Worm (Caenorhabditis elegans) whole organism, L1 larva: ENCODE results near the gene clec-130.

ENCODE experiments used
- C04F5.9 ChIP-seq: sonication (generic microtip); optimal IDR thresholded peaks from 2 replicates; lab custom pipeline; 2016; ENCODE audit warnings: missing genetic modification characterization, missing compliant biosample characterization
- F16B12.6 ChIP-seq: fragments of 150-350 bp; optimal IDR thresholded peaks from 2 replicates; lab custom pipeline; 2014; ENCODE audit warnings: missing biosample characterization, missing genetic modification characterization
- alr-1 ChIP-seq: fragments of 200-800 bp; sonication (Bioruptor generic); optimal IDR thresholded peaks from 2 replicates; lab custom pipeline; 2018; ENCODE audit warnings: borderline replicate concordance, mild to moderate bottlenecking, missing genetic modification characterization, missing compliant biosample characterization
- ceh-82 ChIP-seq, 3 experiments: fragments of 150-350 bp in 1 of 3; sonication (generic microtip) in 2 of 3; optimal IDR thresholded peaks; 2 replicates each; lab custom pipeline; 2014 to 2017; ENCODE audit warnings: missing biosample characterization in 3 of 3, missing genetic modification characterization in 3 of 3
- ceh-88 ChIP-seq: fragments of 200-800 bp; sonication (Bioruptor generic); IDR thresholded peaks from 2 replicates; pipeline ENCODE4 v1.3.6; 2022; ENCODE audit warnings: missing genetic modification characterization, missing compliant biosample characterization
- ceh-90 ChIP-seq: sonication (generic microtip); optimal IDR thresholded peaks from 2 replicates; lab custom pipeline; 2016; ENCODE audit warnings: missing genetic modification characterization, missing compliant biosample characterization
- dsc-1 ChIP-seq: sonication (generic microtip); optimal IDR thresholded peaks from 2 replicates; lab custom pipeline; 2016; ENCODE audit warnings: mild to moderate bottlenecking, missing genetic modification characterization, missing compliant biosample characterization
- efl-1 ChIP-seq, 4 experiments: fragments of 150-350 bp; optimal IDR thresholded peaks in 3 of 4; peaks in 1 of 4; 1 replicate in 1 of 4; 2 replicates in 3 of 4; lab custom pipeline; 2014; ENCODE audit warnings: missing biosample characterization in 2 of 4, missing genetic modification characterization in 2 of 4, missing genetic modification reagents in 2 of 4
- efl-3 ChIP-seq: fragments of 200-800 bp; sonication (Bioruptor generic); optimal IDR thresholded peaks from 2 replicates; lab custom pipeline; 2018; ENCODE audit warnings: mild to moderate bottlenecking, missing genetic modification characterization, missing compliant biosample characterization
- egl-13 ChIP-seq: sonication (generic microtip); optimal IDR thresholded peaks from 2 replicates; lab custom pipeline; 2016; ENCODE audit warnings: missing genotype, missing genetic modification reagents, missing genetic modification characterization, missing compliant biosample characterization
- ets-5 ChIP-seq: fragments of 200-800 bp; sonication (Bioruptor generic); IDR thresholded peaks from 2 replicates; pipeline ENCODE4 v1.3.6; 2022; ENCODE audit warnings: missing genetic modification characterization, missing compliant biosample characterization
- fkh-4 ChIP-seq: sonication (generic microtip); optimal IDR thresholded peaks from 2 replicates; lab custom pipeline; 2016; ENCODE audit warnings: missing compliant biosample characterization, missing genetic modification characterization, borderline replicate concordance
- fkh-8 ChIP-seq: sonication (generic microtip); optimal IDR thresholded peaks from 2 replicates; lab custom pipeline; 2016; ENCODE audit warnings: mild to moderate bottlenecking, missing genetic modification characterization, missing compliant biosample characterization
- fos-1 ChIP-seq: fragments of 150-350 bp; optimal IDR thresholded peaks from 2 replicates; lab custom pipeline; 2014; ENCODE audit warnings: missing biosample characterization, missing genetic modification characterization
- hlh-17 ChIP-seq: fragments of 200-800 bp; sonication (Bioruptor generic); optimal IDR thresholded peaks from 2 replicates; lab custom pipeline; 2018; ENCODE audit warnings: missing genetic modification characterization, mild to moderate bottlenecking, missing compliant biosample characterization, moderate library complexity, borderline replicate concordance
- lin-13 ChIP-seq: fragments of 150-350 bp; optimal IDR thresholded peaks from 2 replicates; lab custom pipeline; 2014; ENCODE audit warnings: missing biosample characterization, missing genetic modification reagents, missing genetic modification characterization
- lin-14 ChIP-seq: fragments of 200-800 bp; sonication (Bioruptor generic); optimal IDR thresholded peaks from 2 replicates; lab custom pipeline; 2018; ENCODE audit warnings: mild to moderate bottlenecking, missing genetic modification characterization, moderate library complexity, missing compliant biosample characterization
- lin-35 ChIP-seq, 2 experiments: fragments of 150-350 bp; optimal IDR thresholded peaks; 2 replicates each; lab custom pipeline; 2014; ENCODE audit warnings: missing biosample characterization in 2 of 2, missing genetic modification characterization in 2 of 2, missing genetic modification reagents in 2 of 2
- lin-39 ChIP-seq: fragments of 150-350 bp; optimal IDR thresholded peaks from 2 replicates; lab custom pipeline; 2014; ENCODE audit warnings: missing biosample characterization, missing genetic modification reagents, missing genetic modification characterization
- lir-3 ChIP-seq: sonication (generic microtip); optimal IDR thresholded peaks from 2 replicates; lab custom pipeline; 2016; ENCODE audit warnings: mild to moderate bottlenecking, missing genetic modification characterization, moderate library complexity, missing compliant biosample characterization; ENCODE audit not compliant: poor library complexity
- lsy-2 ChIP-seq, 2 experiments: fragments of 150-350 bp; optimal IDR thresholded peaks; 2 replicates each; lab custom pipeline; 2014; ENCODE audit warnings: missing biosample characterization in 2 of 2, missing genetic modification characterization in 2 of 2
- mab-9 ChIP-seq: fragments of 200-800 bp; sonication (Bioruptor generic); IDR thresholded peaks from 2 replicates; pipeline ENCODE4 v1.3.6; 2022; ENCODE audit warnings: missing genetic modification reagents, missing genetic modification characterization, missing compliant biosample characterization
- nhr-19 ChIP-seq: fragments of 200-800 bp; sonication (Bioruptor generic); conservative IDR thresholded peaks from 2 replicates; pipeline ENCODE4 v1.3.6; 2022; ENCODE audit warnings: missing genetic modification characterization, missing compliant biosample characterization
- nhr-20 ChIP-seq: sonication (generic microtip); optimal IDR thresholded peaks from 2 replicates; lab custom pipeline; 2016; ENCODE audit warnings: mild to moderate bottlenecking, missing genetic modification characterization, missing compliant biosample characterization
- nhr-237 ChIP-seq: fragments of 150-350 bp; optimal IDR thresholded peaks from 2 replicates; lab custom pipeline; 2014; ENCODE audit warnings: missing biosample characterization, missing genetic modification characterization
- nhr-47 ChIP-seq: sonication (generic microtip); optimal IDR thresholded peaks from 2 replicates; lab custom pipeline; 2016; ENCODE audit warnings: mild to moderate bottlenecking, missing genetic modification characterization, moderate library complexity, missing compliant biosample characterization
- nhr-71 ChIP-seq: sonication (generic microtip); optimal IDR thresholded peaks from 2 replicates; lab custom pipeline; 2016; ENCODE audit warnings: mild to moderate bottlenecking, missing genetic modification characterization, moderate library complexity, missing compliant biosample characterization
- nhr-77 ChIP-seq: fragments of 150-350 bp; optimal IDR thresholded peaks from 2 replicates; lab custom pipeline; 2014; ENCODE audit warnings: missing biosample characterization, missing genetic modification characterization
- nhr-85 ChIP-seq: sonication (generic microtip); peaks from one replicate; lab custom pipeline; 2016; ENCODE audit warnings: missing genetic modification characterization, inconsistent platforms, missing compliant biosample characterization
- pax-3 ChIP-seq: fragments of 200-800 bp; sonication (Bioruptor generic); optimal IDR thresholded peaks from 2 replicates; lab custom pipeline; 2018; ENCODE audit warnings: mild to moderate bottlenecking, missing genetic modification characterization, moderate library complexity, missing compliant biosample characterization
- rnt-1 ChIP-seq: sonication (generic microtip); optimal IDR thresholded peaks from 2 replicates; lab custom pipeline; 2016; ENCODE audit warnings: mild to moderate bottlenecking, missing genetic modification characterization, moderate library complexity, missing compliant biosample characterization
- snpc-4 ChIP-seq: fragments of 150-350 bp; optimal IDR thresholded peaks from 2 replicates; lab custom pipeline; 2014; ENCODE audit warnings: missing biosample characterization, missing genetic modification characterization
- snu-23 ChIP-seq: sonication (generic microtip); optimal IDR thresholded peaks from 2 replicates; lab custom pipeline; 2016; ENCODE audit warnings: missing genetic modification characterization, missing compliant biosample characterization
- sup-37 ChIP-seq: fragments of 200-800 bp; sonication (Bioruptor generic); optimal IDR thresholded peaks from 2 replicates; lab custom pipeline; 2018; ENCODE audit warnings: mild to moderate bottlenecking, missing genetic modification characterization, missing compliant biosample characterization
- swsn-7 ChIP-seq: sonication (generic microtip); optimal IDR thresholded peaks from 2 replicates; lab custom pipeline; 2016; ENCODE audit warnings: missing genetic modification characterization, missing compliant biosample characterization
- tbx-2 ChIP-seq: sonication (generic microtip); optimal IDR thresholded peaks from 2 replicates; lab custom pipeline; 2016; ENCODE audit warnings: missing genetic modification characterization, missing compliant biosample characterization
- unc-62 ChIP-seq: fragments of 150-350 bp; optimal IDR thresholded peaks from 2 replicates; lab custom pipeline; 2014; ENCODE audit warnings: missing biosample characterization, missing genetic modification reagents, missing genetic modification characterization
- unc-86 ChIP-seq: sonication (generic microtip); optimal IDR thresholded peaks from 2 replicates; lab custom pipeline; 2016; ENCODE audit warnings: missing genetic modification characterization, missing compliant biosample characterization
- unc-98 ChIP-seq: fragments of 200-800 bp; sonication (Bioruptor generic); IDR thresholded peaks from 2 replicates; pipeline ENCODE4 v1.3.6; 2022; ENCODE audit warnings: missing genetic modification characterization, missing compliant biosample characterization
- vab-15 ChIP-seq: sonication (generic microtip); optimal IDR thresholded peaks from 2 replicates; lab custom pipeline; 2017; ENCODE audit warnings: missing genotype, mild to moderate bottlenecking, missing genetic modification characterization, missing compliant biosample characterization
- xbp-1 ChIP-seq: sonication (generic microtip); optimal IDR thresholded peaks from 2 replicates; lab custom pipeline; 2016; ENCODE audit warnings: missing genetic modification characterization, missing compliant biosample characterization
- zip-4 ChIP-seq: fragments of 200-800 bp; sonication (Bioruptor generic); optimal IDR thresholded peaks from 2 replicates; lab custom pipeline; 2018; ENCODE audit warnings: mild to moderate bottlenecking, missing genetic modification characterization, moderate library complexity, missing compliant biosample characterization
- ztf-11 ChIP-seq, 2 experiments: sonication (generic microtip); optimal IDR thresholded peaks; 2 replicates each; lab custom pipeline; 2016 to 2017; ENCODE audit warnings: missing genetic modification characterization in 2 of 2, missing biosample characterization in 1 of 2, missing compliant biosample characterization in 1 of 2

clec-130 gene

DNA sequence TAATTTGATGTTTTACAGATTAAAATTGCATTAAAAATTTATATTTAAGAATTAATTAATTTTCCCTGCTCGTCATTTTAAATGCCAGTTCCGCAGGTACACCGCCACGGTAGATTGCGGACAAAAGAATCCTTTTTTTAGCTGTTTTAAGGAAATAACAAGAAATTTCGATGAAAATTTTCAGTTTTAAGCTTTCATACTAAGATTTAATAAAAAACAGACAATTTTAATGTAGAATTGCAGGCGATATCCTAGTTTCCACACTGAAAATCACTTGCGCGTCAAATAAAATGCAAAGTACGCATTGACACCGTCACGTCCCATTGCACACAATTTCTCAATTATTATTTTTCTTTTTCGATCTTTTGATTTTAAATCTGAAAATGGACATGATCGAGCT is 19.9 kb upstream of the clec-130 start, which contains the start of gene dnc-3 (continued):
- TF ChIP-seq nhr-19 (GFP tag; lab: Robert Waterston, UW): peak; percentile 61
- TF ChIP-seq pax-3: peak; percentile 70
- peak; percentile 24 for TF ChIP-seq nhr-77
- peak; percentile 69 for TF ChIP-seq zip-4 (GFP tag; lab: Kevin White, UChicago)
- peak; percentile 50; the same call in 1 of the 2 replicates for TF ChIP-seq mab-9
- no peak for TF ChIP-seq unc-62
- peak; percentile 44 to 70 for TF ChIP-seq efl-1 (optimal IDR thresholded peaks at IDR 0.05; lab: Kevin White, UChicago)
- peak; percentile 52 to 96 for TF ChIP-seq efl-1 (GFP tag; optimal IDR thresholded peaks at IDR 0.05 in 1 of 2; lab: Kevin White, UChicago)
- TF ChIP-seq dsc-1 (tag; lab: Kevin White, UChicago): peak; percentile 91
- no peak for TF ChIP-seq rnt-1 (tag; lab: Kevin White, UChicago)
- TF ChIP-seq ceh-90 (tag; lab: Kevin White, UChicago): peak; percentile 62
- TF ChIP-seq fkh-8 (tag; lab: Kevin White, UChicago): peak; percentile 75
- peak; percentile 87 for TF ChIP-seq nhr-47 (tag; lab: Kevin White, UChicago)
- peak; percentile 87 for TF ChIP-seq nhr-85 (tag; lab: Kevin White, UChicago)
- no peak for TF ChIP-seq ets-5
- TF ChIP-seq sup-37: peak; percentile 52
- TF ChIP-seq lin-14 (GFP tag; lab: Kevin White, UChicago): peak; percentile 80
- no peak for TF ChIP-seq unc-98
- peak; percentile 29 for TF ChIP-seq lin-13 (GFP tag; lab: Kevin White, UChicago)
- TF ChIP-seq vab-15 (tag; lab: Kevin White, UChicago): no peak
- TF ChIP-seq nhr-237 (tag; lab: Kevin White, UChicago): peak; percentile 30
- TF ChIP-seq lsy-2 (tag; optimal IDR thresholded peaks at IDR 0.05; lab: Kevin White, UChicago): peak; percentile 75 to 77
- peak; percentile 19 for TF ChIP-seq efl-3 (GFP tag; lab: Kevin White, UChicago)
- peak; percentile 83 for TF ChIP-seq F16B12.6 (tag; lab: Kevin White, UChicago)
- peak; percentile 31 for TF ChIP-seq snpc-4
- peak in 1 of 3 experiments; percentile 9 for TF ChIP-seq ceh-82 (tag; optimal IDR thresholded peaks at IDR 0.05; lab: Kevin White, UChicago)
- TF ChIP-seq swsn-7 (tag; lab: Kevin White, UChicago): peak; percentile 81
- TF ChIP-seq lin-39: peak; percentile 43
- TF ChIP-seq nhr-20: peak; percentile 80
- TF ChIP-seq fkh-4 (tag; lab: Kevin White, UChicago): peak; percentile 72
- no peak for TF ChIP-seq alr-1
- no peak for TF ChIP-seq hlh-17 (GFP tag; lab: Kevin White, UChicago)
- TF ChIP-seq lir-3: no peak
- TF ChIP-seq ztf-11 (tag; optimal IDR thresholded peaks at IDR 0.05; lab: Kevin White, UChicago): peak in 1 of 2 experiments; percentile 44
- peak; percentile 86 for TF ChIP-seq nhr-71 (tag; lab: Kevin White, UChicago)
- TF ChIP-seq unc-86 (tag; lab: Kevin White, UChicago): peak; percentile 56
- peak; percentile 29 for TF ChIP-seq fos-1 (tag; lab: Kevin White, UChicago)
- TF ChIP-seq snu-23 (GFP tag; lab: Kevin White, UChicago): peak; percentile 86
- peak; percentile 77 for TF ChIP-seq C04F5.9 (tag; lab: Kevin White, UChicago)
- TF ChIP-seq xbp-1: peak; percentile 84
- peak; percentile 82 for TF ChIP-seq tbx-2 (tag; lab: Kevin White, UChicago)
- TF ChIP-seq lin-35 (GFP tag; optimal IDR thresholded peaks at IDR 0.05; lab: Kevin White, UChicago): peak; percentile 49 to 54
- peak; percentile 73 for TF ChIP-seq egl-13 (tag; lab: Kevin White, UChicago)
- 0 out of 2 replicates have a peak, but pooled peaks have one; percentile 41 for TF ChIP-seq ceh-88 (GFP tag; lab: Robert Waterston, UW)
- TF ChIP-seq, all 84 proteins: peak for 49
